Fruit fly (Drosophila melanogaster): ENCODE results near the gene CSN8.

DNA sequence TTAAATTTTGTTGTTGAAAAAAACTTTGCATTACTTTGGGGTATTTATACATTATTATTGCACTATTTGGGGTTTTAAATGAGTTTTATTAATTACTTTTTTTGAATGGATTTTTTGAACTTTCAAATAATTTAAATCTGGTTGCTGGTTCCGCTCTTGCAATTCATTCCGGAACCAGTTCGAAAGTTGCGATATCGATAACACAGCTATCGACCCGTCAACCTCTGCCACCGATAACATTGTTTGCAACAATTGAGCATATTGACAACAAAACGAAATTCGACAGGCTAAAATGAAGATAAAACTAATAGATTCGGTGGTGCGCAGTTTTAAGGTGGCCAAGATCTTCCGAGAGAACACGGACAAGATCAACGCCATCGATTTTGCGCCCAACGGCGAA lies 9.6 kb downstream of the CSN8 start, which contains the start of gene Wdr82:
- no peak for TF ChIP-seq Vsx1 (GFP tag; optimal IDR thresholded peaks at IDR 0.05)
- no peak for TF ChIP-seq CG14965 (GFP tag; optimal IDR thresholded peaks at IDR 0.05; ENCODE audit: borderline replicate concordance)
- no peak for TF ChIP-seq psq (GFP tag; optimal IDR thresholded peaks at IDR 0.05)
- no peak for TF ChIP-seq CG6854 (GFP tag; optimal IDR thresholded peaks at IDR 0.05)
- TF ChIP-seq wdn (GFP tag; IDR thresholded peaks at IDR 0.05) = no peak
- peak; percentile 2 for TF ChIP-seq Med (GFP tag)
- no peak for TF ChIP-seq usp (GFP tag; optimal IDR thresholded peaks at IDR 0.05)
- TF ChIP-seq Opbp (GFP tag; IDR thresholded peaks at IDR 0.05; ENCODE audit: partially characterized antibody) = peak; percentile 71; the same call in 2 of the 3 replicates
- no peak for TF ChIP-seq CG17385 (GFP tag; optimal IDR thresholded peaks at IDR 0.05)
- TF ChIP-seq fru (optimal IDR thresholded peaks at IDR 0.05) = no peak

Measured in whole organism, embryonic.